Worm (Caenorhabditis elegans): ENCODE data around the gene srx-66.

DNA sequence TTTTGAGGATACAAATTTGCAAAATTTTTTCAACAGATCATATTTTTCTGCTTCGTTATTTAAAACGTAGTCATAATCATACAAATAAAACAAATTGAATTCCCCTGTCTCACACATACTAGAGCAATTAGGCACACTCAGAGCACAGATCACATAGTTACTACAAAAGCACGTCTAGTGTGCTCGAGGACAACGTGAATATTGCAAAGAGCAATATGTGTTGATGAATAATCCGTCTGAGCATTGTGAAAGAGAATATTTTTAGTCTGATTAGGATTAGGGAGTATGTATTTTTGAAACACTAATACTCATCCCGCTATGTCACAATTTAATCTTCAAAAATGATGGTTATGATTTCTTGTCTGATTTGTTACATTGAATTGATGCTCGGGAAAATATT is 42.1 kb upstream of the srx-66 start:
- no peak for TF ChIP-seq nfya-1 (tag; optimal IDR thresholded peaks at IDR 0.05)
- TF ChIP-seq unc-86 (tag; optimal IDR thresholded peaks at IDR 0.05): no peak
- no peak for TF ChIP-seq pha-2 (tag; optimal IDR thresholded peaks at IDR 0.05)
- no peak for TF ChIP-seq tbx-2 (tag; optimal IDR thresholded peaks at IDR 0.05)
- no peak for TF ChIP-seq pqm-1 (tag; optimal IDR thresholded peaks at IDR 0.05)
- no peak for TF ChIP-seq ceh-34 (tag; optimal IDR thresholded peaks at IDR 0.05)

Data from whole organism, late embryonic.